Worm (Caenorhabditis elegans): Measurements from ENCODE around the gene D2089.3.

ce11 chrII:10627086-10627485, 37.8 kb downstream of the D2089.3 start:
- TF ChIP-seq rpc-1 (optimal IDR thresholded peaks at IDR 0.05) (no peak), rpc-1 (tag; optimal IDR thresholded peaks at IDR 0.05) (no peak), ama-1 (optimal IDR thresholded peaks at IDR 0.05) (no peak), ama-1 (GFP tag; optimal IDR thresholded peaks at IDR 0.05) (no peak), snpc-1.3 (tag; optimal IDR thresholded peaks at IDR 0.05; ENCODE audit: insufficient read depth) (no peak), zfh-2 (GFP tag; conservative IDR thresholded peaks at IDR 0.05) (no peak), efl-1 (GFP tag; optimal IDR thresholded peaks at IDR 0.05) (no peak), bed-2 (GFP tag; IDR thresholded peaks at IDR 0.05) (no peak), F37B4.10 (GFP tag; IDR thresholded peaks at IDR 0.05) (no peak), him-1 (tag; optimal IDR thresholded peaks at IDR 0.05) (no peak), nhr-120 (GFP tag; IDR thresholded peaks at IDR 0.05) (no peak), snpc-4 (GFP tag; optimal IDR thresholded peaks at IDR 0.05) (no peak), snpc-4 (tag; optimal IDR thresholded peaks at IDR 0.05) (no peak), F33H1.4 (GFP tag; IDR thresholded peaks at IDR 0.05) (no peak)

Data from whole organism, young adult.